Fruit fly (Drosophila melanogaster) Kc167 (cell line): ENCODE results near the gene CG8565.
"Not testable (repeated sequence)": the region's sequence is repeated elsewhere in the genome, so short reads cannot be mapped to it uniquely, and the experiment has no call there.

ENCODE experiments used
- Myc ChIP-seq: fragments of >200 bp; optimal IDR thresholded peaks from 2 replicates; lab custom pipeline; 2017; ENCODE audit warnings: missing external identifiers
- Sin3A ChIP-seq: fragments of >200 bp; optimal IDR thresholded peaks from 2 replicates; lab custom pipeline; 2018; ENCODE audit warnings: missing external identifiers
- h ChIP-seq: fragments of >200 bp; optimal IDR thresholded peaks from 3 replicates; lab custom pipeline; 2018; ENCODE audit warnings: missing external identifiers
- insv ChIP-seq: fragments of >200 bp; optimal IDR thresholded peaks from 3 replicates; lab custom pipeline; 2018; ENCODE audit warnings: missing external identifiers
- psq ChIP-seq: fragments of >200 bp; optimal IDR thresholded peaks from 2 replicates; lab custom pipeline; 2017; ENCODE audit warnings: missing external identifiers
- ttk ChIP-seq: sonication (Bioruptor generic); optimal IDR thresholded peaks from 2 replicates; lab custom pipeline; 2017; ENCODE audit warnings: missing external identifiers

Gene CG8565

DNA sequence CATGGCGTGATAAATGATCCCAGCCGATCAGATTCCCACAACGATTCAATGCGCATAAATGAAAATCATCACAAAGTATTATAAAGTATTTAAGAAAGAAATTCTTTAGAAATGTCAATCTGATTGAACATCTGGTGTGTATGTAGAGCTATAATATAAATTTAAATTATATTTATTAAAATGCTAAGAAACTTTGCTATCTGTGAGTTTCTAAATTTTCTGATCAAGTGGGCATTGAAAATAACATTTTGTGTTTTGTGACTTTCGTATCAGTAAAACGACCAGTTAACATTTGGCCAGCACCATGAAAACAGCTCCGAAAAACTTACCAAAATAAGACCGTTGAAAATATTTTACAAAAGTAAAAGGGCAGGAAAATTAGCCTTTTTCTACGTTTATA, at the start of gene CG8565:
Gene CG8565 (plus strand): TSS at position 301 of the 400 bp plus-strand sequence.
- TF ChIP-seq h (lab: Kevin White, UChicago) (no peak), insv (lab: Kevin White, UChicago) (no peak)

dm6 chrX:15788235-15789187, 49.1 kb upstream of the CG8565 start, which contains the start of gene Rhp:
Gene Rhp, plus strand, starts transcription at chrX:15788897.
- no peak for TF ChIP-seq Sin3A (lab: Kevin White, UChicago)
- TF ChIP-seq psq (lab: Kevin White, UChicago) = no peak
- no peak for TF ChIP-seq ttk (lab: Kevin White, UChicago)
- no peak for TF ChIP-seq Myc (lab: Kevin White, UChicago)
- TF ChIP-seq h (lab: Kevin White, UChicago) = no peak
- TF ChIP-seq insv (lab: Kevin White, UChicago) = no peak

DNA sequence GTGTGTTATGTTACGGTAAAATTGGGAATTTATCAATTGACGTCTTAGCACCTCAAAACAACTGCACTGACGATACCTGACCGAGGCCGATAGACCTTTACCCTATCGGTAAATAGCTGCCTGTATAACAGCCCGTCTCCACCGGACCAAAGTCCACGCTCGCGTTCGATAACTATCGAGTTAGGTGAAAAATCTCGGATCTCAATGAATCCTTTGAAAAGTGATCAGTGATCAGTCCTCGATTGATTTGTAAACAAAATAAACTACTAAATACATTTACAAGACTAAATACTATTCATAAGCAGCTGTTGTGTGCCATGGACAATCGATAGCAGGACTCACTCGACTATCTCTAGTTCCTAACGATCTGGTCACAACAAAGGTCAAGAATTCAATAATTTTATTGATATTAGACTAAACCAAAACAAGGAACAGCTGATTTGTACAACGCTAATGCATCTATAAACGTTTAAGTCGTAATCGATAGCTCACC, 41.6 kb upstream of the CG8565 start, which contains the start of gene sordd1:
Gene sordd1 (minus strand): TSS at position 78 of the 493 bp plus-strand sequence.
- not testable (repeated sequence) for TF ChIP-seq ttk, psq, insv (lab: Kevin White, UChicago)

DNA sequence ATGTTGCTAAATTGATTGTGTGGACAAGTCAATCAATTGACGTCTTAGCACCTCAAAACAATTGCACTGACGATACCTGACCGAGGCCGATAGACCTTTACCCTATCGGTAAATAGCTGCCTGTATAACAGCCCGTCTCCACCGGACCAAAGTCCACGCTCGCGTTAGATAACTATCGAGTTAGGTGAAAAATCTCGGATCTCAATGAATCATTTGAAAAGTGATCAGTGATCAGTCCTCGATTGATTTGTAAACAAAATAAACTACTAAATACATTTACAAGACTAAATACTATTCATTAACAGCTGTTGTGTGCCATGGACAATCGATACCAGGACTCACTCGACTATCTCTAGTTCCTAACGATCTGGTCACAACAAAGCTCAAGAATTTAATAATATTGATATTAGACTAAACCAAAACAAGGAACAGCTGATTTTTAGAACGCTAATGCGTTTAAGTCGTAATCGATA, 38.5 kb upstream of the CG8565 start, which contains the start of the genes sordd2 and CG15602:
Gene sordd2 (minus strand): TSS at position 78 of the 473 bp plus-strand sequence.
Gene CG15602 (plus strand): TSS at position 342 of the 473 bp plus-strand sequence.
- TF ChIP-seq Sin3A, psq, h (lab: Kevin White, UChicago): not testable (repeated sequence)

- TF ChIP-seq Sin3A (lab: Kevin White, UChicago) = no peak
- TF ChIP-seq psq (lab: Kevin White, UChicago) = no peak
These were observed 34.6 kb upstream of the CG8565 start for dm6 chrX:15802880-15803650.

dm6 chrX:15803764-15804563, 33.7 kb upstream of the CG8565 start, which contains the start of the genes PGRP-LE and sd:
Gene PGRP-LE, minus strand, starts transcription at chrX:15803880.
Gene sd, plus strand, starts transcription at chrX:15804370.
- no peak for TF ChIP-seq Myc (lab: Kevin White, UChicago)
- no peak for TF ChIP-seq psq (lab: Kevin White, UChicago)
- no peak for TF ChIP-seq insv (lab: Kevin White, UChicago)
- no peak for TF ChIP-seq h (lab: Kevin White, UChicago)

dm6 chrX:15804790-15805189, 32.8 kb upstream of the CG8565 start:
- no peak for TF ChIP-seq insv (lab: Kevin White, UChicago)
- TF ChIP-seq h (lab: Kevin White, UChicago) = no peak
- no peak for TF ChIP-seq Myc (lab: Kevin White, UChicago)
- TF ChIP-seq Sin3A (lab: Kevin White, UChicago) = no peak
- TF ChIP-seq ttk (lab: Kevin White, UChicago) = no peak
- TF ChIP-seq psq (lab: Kevin White, UChicago) = no peak

dm6 chrX:15805523-15805922, 32.1 kb upstream of the CG8565 start:
- TF ChIP-seq ttk (lab: Kevin White, UChicago) = no peak
- TF ChIP-seq insv (lab: Kevin White, UChicago) = no peak
- no peak for TF ChIP-seq psq (lab: Kevin White, UChicago)
- no peak for TF ChIP-seq Myc (lab: Kevin White, UChicago)
- TF ChIP-seq Sin3A (lab: Kevin White, UChicago) = no peak
- TF ChIP-seq h (lab: Kevin White, UChicago) = no peak

- no peak for TF ChIP-seq Sin3A (lab: Kevin White, UChicago)
- no peak for TF ChIP-seq ttk (lab: Kevin White, UChicago)
- no peak for TF ChIP-seq psq (lab: Kevin White, UChicago)
- no peak for TF ChIP-seq Myc (lab: Kevin White, UChicago)
- no peak for TF ChIP-seq h (lab: Kevin White, UChicago)
- no peak for TF ChIP-seq insv (lab: Kevin White, UChicago)
These were observed 29.7 kb upstream of the CG8565 start for dm6 chrX:15807915-15808314.

DNA sequence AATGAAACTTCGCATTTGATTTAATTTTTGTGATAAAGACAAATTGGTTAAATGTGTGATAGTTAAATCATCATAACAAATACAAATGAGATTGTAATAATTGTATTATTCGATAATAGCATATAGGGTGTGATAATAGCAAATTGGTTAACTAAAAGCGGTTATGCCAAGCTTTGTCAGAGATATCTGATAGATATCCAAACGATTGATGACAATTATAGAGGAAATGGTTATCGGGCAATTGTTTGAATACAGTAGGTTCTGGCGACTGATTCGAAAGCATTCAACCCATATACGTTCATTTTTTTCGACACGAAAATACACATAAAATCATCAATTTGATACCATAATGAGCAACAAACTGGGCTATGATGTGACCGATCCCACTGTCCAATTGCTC, 28.4 kb upstream of the CG8565 start, which contains the start of gene CG8509:
Gene CG8509 (plus strand): TSS at position 301 of the 400 bp plus-strand sequence.
- TF ChIP-seq Myc (lab: Kevin White, UChicago) (no peak), psq (lab: Kevin White, UChicago) (no peak), Sin3A (lab: Kevin White, UChicago) (no peak), insv (lab: Kevin White, UChicago) (no peak), ttk (lab: Kevin White, UChicago) (no peak), h (lab: Kevin White, UChicago) (no peak)
